Fruit fly (Drosophila melanogaster) whole organism, embryonic: ENCODE results near the gene Vps2.

ENCODE experiments used
- Abd-B ChIP-seq: fragments of 200-800 bp; sonication (Bioruptor generic); optimal IDR thresholded peaks from 2 replicates; lab custom pipeline; 2018; ENCODE audit warnings: missing biosample characterization, mild to moderate bottlenecking, missing genetic modification characterization, moderate library complexity
- Ada2b ChIP-seq: fragments of 200-800 bp; sonication (Bioruptor generic); IDR thresholded peaks from 2 replicates; pipeline ENCODE4 v1.3.6; 2022; ENCODE audit warnings: missing biosample characterization, missing genetic modification characterization
- C15 ChIP-seq: fragments of 200-800 bp; sonication (Bioruptor generic); IDR thresholded peaks from 3 replicates; pipeline ENCODE4 v1.3.6; 2022; ENCODE audit warnings: missing biosample characterization, missing genetic modification characterization
- CG11398 ChIP-seq: fragments of 200-800 bp; sonication (Bioruptor generic); optimal IDR thresholded peaks from 2 replicates; lab custom pipeline; 2016; ENCODE audit warnings: missing biosample characterization, missing genetic modification characterization
- CG12659 ChIP-seq: fragments of 200-800 bp; sonication (Bioruptor generic); optimal IDR thresholded peaks from 3 replicates; lab custom pipeline; 2017; ENCODE audit warnings: mild to moderate bottlenecking, missing biosample characterization, missing genetic modification reagents, missing genetic modification characterization
- CG14860 ChIP-seq: fragments of 200-800 bp; sonication (Bioruptor generic); IDR thresholded peaks from 3 replicates; pipeline ENCODE4 v1.3.6; 2022; ENCODE audit warnings: missing biosample characterization, missing genetic modification characterization; ENCODE audit not compliant: partially characterized antibody
- CG15269 ChIP-seq: fragments of 200-800 bp; sonication (Bioruptor generic); optimal IDR thresholded peaks from 2 replicates; lab custom pipeline; 2018; ENCODE audit warnings: missing biosample characterization, mild to moderate bottlenecking, missing genetic modification characterization, moderate library complexity
- CG18599 ChIP-seq: fragments of 200-800 bp; sonication (Bioruptor generic); optimal IDR thresholded peaks from 3 replicates; lab custom pipeline; 2017; ENCODE audit warnings: missing biosample characterization, missing genetic modification characterization, mild to moderate bottlenecking, moderate library complexity, missing genetic modification reagents
- CG3838 ChIP-seq: fragments of 200-800 bp; sonication (Bioruptor generic); optimal IDR thresholded peaks from 3 replicates; lab custom pipeline; 2016; ENCODE audit warnings: missing biosample characterization, missing genetic modification characterization
- CG4360 ChIP-seq: fragments of 200-800 bp; sonication (Bioruptor generic); IDR thresholded peaks from 2 replicates; pipeline ENCODE4 v1.3.6; 2022; ENCODE audit warnings: missing biosample characterization, missing genetic modification characterization
- CG43689 ChIP-seq: fragments of 200-800 bp; sonication (Bioruptor generic); IDR thresholded peaks from 2 replicates; pipeline ENCODE4 v1.3.6; 2022; ENCODE audit warnings: missing biosample characterization, missing genetic modification characterization
- CG6175 ChIP-seq: fragments of 200-800 bp; sonication (Bioruptor generic); IDR thresholded peaks from 3 replicates; pipeline ENCODE4 v1.3.6; 2022; ENCODE audit warnings: missing biosample characterization, missing genetic modification characterization
- CG6683 ChIP-seq: fragments of 200-800 bp; sonication (Bioruptor generic); optimal IDR thresholded peaks from 2 replicates; lab custom pipeline; 2017; ENCODE audit warnings: missing biosample characterization, mild to moderate bottlenecking, missing genetic modification characterization, missing genetic modification reagents
- CG7372 ChIP-seq: fragments of 200-800 bp; sonication (Bioruptor generic); IDR thresholded peaks from 2 replicates; pipeline ENCODE4 v1.3.6; 2022; ENCODE audit warnings: missing biosample characterization, missing genetic modification characterization
- CG9215 ChIP-seq: fragments of 200-800 bp; sonication (Bioruptor generic); IDR thresholded peaks from 2 replicates; pipeline ENCODE4 v1.3.6; 2022; ENCODE audit warnings: missing biosample characterization, missing genetic modification characterization
- CG9727 ChIP-seq: fragments of 200-800 bp; sonication (Bioruptor generic); optimal IDR thresholded peaks from 3 replicates; lab custom pipeline; 2017; ENCODE audit warnings: missing biosample characterization, mild to moderate bottlenecking, missing genetic modification characterization
- D ChIP-seq, 2 experiments: fragments of 200-800 bp in 1 of 2; fragments of >200 bp in 1 of 2; sonication (Bioruptor generic) in 1 of 2; optimal IDR thresholded peaks; 2 replicates in 1 of 2; 3 replicates in 1 of 2; lab custom pipeline; 2017; ENCODE audit warnings: mild to moderate bottlenecking in 1 of 2, missing biosample characterization in 1 of 2, missing genetic modification characterization in 1 of 2, missing genetic modification reagents in 1 of 2
- Dip2 ChIP-seq: fragments of 200-800 bp; sonication (Bioruptor generic); IDR thresholded peaks from 2 replicates; pipeline ENCODE4 v1.3.6; 2022; ENCODE audit warnings: missing biosample characterization, missing genetic modification characterization
- Doc2 ChIP-seq: fragments of 200-800 bp; sonication (Bioruptor generic); IDR thresholded peaks from 2 replicates; pipeline ENCODE4 v1.3.6; 2022; ENCODE audit warnings: missing biosample characterization, missing genetic modification characterization
- Dp ChIP-seq: fragments of 200-800 bp; sonication (Bioruptor generic); optimal IDR thresholded peaks from 2 replicates; lab custom pipeline; 2018; ENCODE audit warnings: missing biosample characterization, mild to moderate bottlenecking, missing genetic modification characterization, moderate library complexity
- Drgx ChIP-seq: fragments of 200-800 bp; sonication (Bioruptor generic); IDR thresholded peaks from 2 replicates; pipeline ENCODE4 v1.3.6; 2022; ENCODE audit warnings: missing biosample characterization, missing genetic modification characterization
- E2f1 ChIP-seq: fragments of 200-800 bp; sonication (Bioruptor generic); IDR thresholded peaks from 2 replicates; pipeline ENCODE4 v1.3.6; 2022; ENCODE audit warnings: missing biosample characterization, missing genetic modification characterization
- HLHmδ ChIP-seq: fragments of 200-800 bp; sonication (Bioruptor generic); optimal IDR thresholded peaks from 2 replicates; lab custom pipeline; 2018; ENCODE audit warnings: missing biosample characterization, mild to moderate bottlenecking, missing genetic modification characterization, moderate library complexity
- Hr3 ChIP-seq: fragments of 200-800 bp; sonication (Bioruptor generic); optimal IDR thresholded peaks from 3 replicates; lab custom pipeline; 2016; ENCODE audit warnings: missing biosample characterization, missing genetic modification characterization
- Hr78 ChIP-seq, 2 experiments: fragments of 200-800 bp in 1 of 2; fragments of >200 bp in 1 of 2; sonication (Bioruptor generic) in 1 of 2; optimal IDR thresholded peaks; 2 replicates each; lab custom pipeline; 2017 to 2019; ENCODE audit warnings: missing biosample characterization in 2 of 2, missing genetic modification characterization in 2 of 2, mild to moderate bottlenecking in 1 of 2, moderate library complexity in 1 of 2
- Mad ChIP-seq: fragments of 200-800 bp; sonication (Bioruptor generic); optimal IDR thresholded peaks from 2 replicates; lab custom pipeline; 2016; ENCODE audit warnings: missing biosample characterization, missing genetic modification characterization
- Med ChIP-seq: fragments of 200-800 bp; sonication (Bioruptor generic); peaks from one replicate; lab custom pipeline; 2016; ENCODE audit warnings: missing biosample characterization, missing genetic modification characterization, mild to moderate bottlenecking, inconsistent platforms, moderate library complexity
- Stat92E ChIP-seq, 3 experiments: fragments of >200 bp in 2 of 3; fragments of 200-800 bp in 1 of 3; sonication (Bioruptor generic) in 1 of 3; optimal IDR thresholded peaks; 2 replicates each; lab custom pipeline; 2017 to 2019; ENCODE audit warnings: missing biosample characterization in 3 of 3, missing genetic modification characterization in 3 of 3, mild to moderate bottlenecking in 1 of 3, moderate library complexity in 1 of 3
- Trl ChIP-seq, 3 experiments: fragments of >200 bp in 2 of 3; fragments of 200-800 bp in 1 of 3; sonication (Bioruptor generic) in 1 of 3; optimal IDR thresholded peaks; 2 replicates in 1 of 3; 3 replicates in 2 of 3; lab custom pipeline; 2016 to 2017; ENCODE audit warnings: missing biosample characterization in 1 of 3, missing genetic modification characterization in 1 of 3
- Vsx1 ChIP-seq: fragments of 200-800 bp; sonication (Bioruptor generic); optimal IDR thresholded peaks from 2 replicates; lab custom pipeline; 2017; ENCODE audit warnings: missing biosample characterization, mild to moderate bottlenecking, missing genetic modification characterization, missing genetic modification reagents
- YL-1 ChIP-seq: fragments of 200-800 bp; sonication (Bioruptor generic); optimal IDR thresholded peaks from 3 replicates; lab custom pipeline; 2017; ENCODE audit warnings: missing biosample characterization, mild to moderate bottlenecking, missing genetic modification characterization
- al ChIP-seq: fragments of 200-800 bp; sonication (Bioruptor generic); IDR thresholded peaks from 2 replicates; pipeline ENCODE4 v1.3.6; 2022; ENCODE audit warnings: missing biosample characterization, missing genetic modification characterization
- cato ChIP-seq: fragments of 200-800 bp; sonication (Bioruptor generic); optimal IDR thresholded peaks from 2 replicates; lab custom pipeline; 2016; ENCODE audit warnings: missing biosample characterization, missing genetic modification characterization, borderline replicate concordance
- croc ChIP-seq: fragments of 200-800 bp; sonication (Bioruptor generic); conservative IDR thresholded peaks from 3 replicates; pipeline ENCODE4 v1.3.6; 2022; ENCODE audit warnings: missing biosample characterization, missing genetic modification characterization
- gcm ChIP-seq: fragments of 200-800 bp; sonication (Bioruptor generic); optimal IDR thresholded peaks from 2 replicates; lab custom pipeline; 2019; ENCODE audit warnings: missing biosample characterization, mild to moderate bottlenecking, missing genetic modification characterization, moderate library complexity
- h ChIP-seq: fragments of >200 bp; optimal IDR thresholded peaks from 2 replicates; lab custom pipeline; 2017
- jumu ChIP-seq: fragments of 200-800 bp; sonication (Bioruptor generic); optimal IDR thresholded peaks from 3 replicates; lab custom pipeline; 2016; ENCODE audit warnings: missing biosample characterization, missing genetic modification characterization
- kni ChIP-seq: fragments of 200-800 bp; sonication (Bioruptor generic); optimal IDR thresholded peaks from 3 replicates; lab custom pipeline; 2017; ENCODE audit warnings: mild to moderate bottlenecking, missing biosample characterization, missing genetic modification reagents, missing genetic modification characterization
- lola ChIP-seq, 3 experiments: fragments of >200 bp in 2 of 3; fragments of 200-800 bp in 1 of 3; sonication (Bioruptor generic) in 1 of 3; optimal IDR thresholded peaks; 2 replicates each; lab custom pipeline; 2017 to 2019; ENCODE audit warnings: missing biosample characterization in 3 of 3, missing genetic modification characterization in 3 of 3, mild to moderate bottlenecking in 1 of 3, moderate library complexity in 1 of 3
- lov ChIP-seq, 2 experiments: fragments of 200-800 bp in 1 of 2; fragments of >200 bp in 1 of 2; sonication (Bioruptor generic) in 1 of 2; IDR thresholded peaks in 1 of 2; optimal IDR thresholded peaks in 1 of 2; 2 replicates in 1 of 2; 3 replicates in 1 of 2; pipeline versions ENCODE4 v1.3.6 to Lab custom; 2017 to 2022; ENCODE audit warnings: missing biosample characterization in 1 of 2, missing genetic modification characterization in 1 of 2
- maf-S ChIP-seq: fragments of 200-800 bp; sonication (Bioruptor generic); optimal IDR thresholded peaks from 2 replicates; lab custom pipeline; 2016; ENCODE audit warnings: missing biosample characterization, missing genetic modification characterization
- nerfin-2 ChIP-seq: fragments of 200-800 bp; sonication (Bioruptor generic); IDR thresholded peaks from 2 replicates; pipeline ENCODE4 v1.3.6; 2022; ENCODE audit warnings: missing biosample characterization, missing genetic modification characterization; ENCODE audit not compliant: partially characterized antibody
- odd ChIP-seq: fragments of 200-800 bp; sonication (Bioruptor generic); optimal IDR thresholded peaks from 2 replicates; lab custom pipeline; 2017; ENCODE audit warnings: missing biosample characterization, mild to moderate bottlenecking, missing genetic modification characterization
- pros ChIP-seq: fragments of 200-800 bp; sonication (Bioruptor generic); optimal IDR thresholded peaks from 3 replicates; lab custom pipeline; 2019; ENCODE audit warnings: missing biosample characterization, mild to moderate bottlenecking, missing genetic modification characterization, moderate library complexity
- scrt ChIP-seq: fragments of 200-800 bp; sonication (Bioruptor generic); optimal IDR thresholded peaks from 2 replicates; lab custom pipeline; 2018; ENCODE audit warnings: missing biosample characterization, mild to moderate bottlenecking, missing genetic modification characterization, moderate library complexity
- sisA ChIP-seq: fragments of 200-800 bp; sonication (Bioruptor generic); IDR thresholded peaks from 2 replicates; pipeline ENCODE4 v1.3.6; 2022; ENCODE audit warnings: missing biosample characterization, missing genetic modification characterization

The Vps2 gene

DNA sequence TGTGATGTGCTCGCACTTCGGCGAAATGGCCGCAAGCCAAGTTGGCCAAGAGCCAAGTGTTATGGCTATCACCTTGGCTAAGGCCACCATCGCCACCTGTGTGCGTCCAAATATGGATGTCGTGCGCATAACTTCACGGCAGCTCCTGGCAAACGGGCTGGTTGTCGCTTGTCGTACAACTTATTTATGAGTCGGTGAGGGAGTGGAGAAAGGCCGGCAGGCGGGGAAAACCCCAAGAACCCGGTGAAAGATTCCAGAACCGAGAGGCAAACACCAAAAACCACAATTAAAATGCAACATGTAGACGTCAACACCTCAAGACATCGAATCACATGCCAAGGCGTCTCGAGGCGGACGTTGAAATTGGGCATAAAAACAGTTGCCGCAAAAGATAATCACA, 40.3 kb upstream of the Vps2 start:
- TF ChIP-seq Hr78 (GFP tag; optimal IDR thresholded peaks at IDR 0.05; lab: Kevin White, UChicago) (no peak), D (optimal IDR thresholded peaks at IDR 0.05; lab: Kevin White, UChicago) (peak; percentile 46), D (GFP tag; optimal IDR thresholded peaks at IDR 0.05; lab: Kevin White, UChicago) (no peak), pros (GFP tag; lab: Kevin White, UChicago) (peak; percentile 13), scrt (GFP tag; lab: Kevin White, UChicago) (no peak), Stat92E (GFP tag; optimal IDR thresholded peaks at IDR 0.05; lab: Kevin White, UChicago) (no peak), CG43689 (GFP tag; lab: Robert Waterston, UW) (no peak), maf-S (no peak), HLHmδ (GFP tag; lab: Kevin White, UChicago) (peak; percentile 14), kni (GFP tag; lab: Kevin White, UChicago) (peak; percentile 53), Ada2b (GFP tag; lab: Robert Waterston, UW) (no peak), lov (optimal IDR thresholded peaks at IDR 0.05; lab: Kevin White, UChicago) (no peak), lov (GFP tag; IDR thresholded peaks at IDR 0.05; lab: Robert Waterston, UW) (0 out of 3 replicates have a peak, but pooled peaks have one; percentile 30), jumu (GFP tag; lab: Kevin White, UChicago) (no peak), Drgx (0 out of 2 replicates have a peak, but pooled peaks have one; percentile 29), Med (peak; percentile 11), CG12659 (GFP tag; lab: Kevin White, UChicago) (no peak), gcm (GFP tag; lab: Kevin White, UChicago) (no peak)

dm6 chr3R:26012801-26013663, 39.6 kb upstream of the Vps2 start:
- TF ChIP-seq CG6175 (GFP tag; lab: Robert Waterston, UW): 0 out of 3 replicates have a peak, but pooled peaks have one; percentile 44
- TF ChIP-seq E2f1 (GFP tag; lab: Robert Waterston, UW): 0 out of 2 replicates have a peak, but pooled peaks have one; percentile 10
- TF ChIP-seq sisA (GFP tag; lab: Robert Waterston, UW): no peak
- TF ChIP-seq Abd-B (GFP tag; lab: Kevin White, UChicago): peak; percentile 29
- no peak for TF ChIP-seq Mad (GFP tag; lab: Kevin White, UChicago)
- TF ChIP-seq CG14860 (GFP tag; lab: Robert Waterston, UW): no peak
- no peak for TF ChIP-seq CG6683 (GFP tag; lab: Kevin White, UChicago)
- TF ChIP-seq CG7372 (GFP tag; lab: Robert Waterston, UW): no peak
- peak; percentile 4 for TF ChIP-seq Hr3 (GFP tag; lab: Kevin White, UChicago)
- TF ChIP-seq Dip2: no peak
- no peak for TF ChIP-seq CG9215 (GFP tag; lab: Robert Waterston, UW)
- TF ChIP-seq cato: no peak
- peak; percentile 47 for TF ChIP-seq CG9727 (GFP tag; lab: Kevin White, UChicago)
- TF ChIP-seq CG15269 (tag; lab: Kevin White, UChicago): no peak
- TF ChIP-seq C15: no peak
- TF ChIP-seq YL-1 (GFP tag; lab: Kevin White, UChicago): no peak
- peak in 1 of 3 experiments; percentile 86 for TF ChIP-seq lola (GFP tag; optimal IDR thresholded peaks at IDR 0.05; lab: Kevin White, UChicago)
- no peak for TF ChIP-seq h (lab: Kevin White, UChicago)
- TF ChIP-seq nerfin-2 (GFP tag; lab: Robert Waterston, UW): no peak
- TF ChIP-seq CG18599: peak; percentile 11
- TF ChIP-seq CG4360 (GFP tag; lab: Robert Waterston, UW): peak; percentile 21; the same call in 1 of the 2 replicates
- TF ChIP-seq odd (GFP tag; lab: Kevin White, UChicago): no peak
- TF ChIP-seq Vsx1: peak; percentile 29
- no peak for TF ChIP-seq Doc2 (GFP tag; lab: Robert Waterston, UW)
- no peak for TF ChIP-seq croc (GFP tag; lab: Robert Waterston, UW)
- no peak for TF ChIP-seq CG3838 (GFP tag; lab: Kevin White, UChicago)
- TF ChIP-seq Dp (GFP tag; lab: Kevin White, UChicago): no peak
- no peak for TF ChIP-seq al
- no peak for TF ChIP-seq Trl (optimal IDR thresholded peaks at IDR 0.05; lab: Kevin White, UChicago)
- no peak for TF ChIP-seq Trl (GFP tag; optimal IDR thresholded peaks at IDR 0.05; lab: Kevin White, UChicago)
- TF ChIP-seq CG11398 (GFP tag; lab: Kevin White, UChicago): no peak
